Worm (Caenorhabditis elegans) whole organism, early embryonic: ENCODE measurements around the gene F49E2.5.

Source experiments
- F13C5.2 ChIP-seq: sonication (generic microtip); optimal IDR thresholded peaks from 2 replicates; lab custom pipeline; 2017; ENCODE audit warnings: mild to moderate bottlenecking, missing genetic modification characterization, inconsistent platforms, missing compliant biosample characterization
- aly-1 ChIP-seq: sonication (generic microtip); optimal IDR thresholded peaks from 2 replicates; lab custom pipeline; 2016; ENCODE audit warnings: missing genetic modification characterization, missing compliant biosample characterization
- ama-1 ChIP-seq: fragments of 150-350 bp; optimal IDR thresholded peaks from 2 replicates; lab custom pipeline; 2014
- flt-1 ChIP-seq: fragments of 200-800 bp; sonication (Bioruptor generic); IDR thresholded peaks from 2 replicates; pipeline ENCODE4 v1.3.6; 2022; ENCODE audit warnings: missing genetic modification characterization, missing compliant biosample characterization
- hnd-1 ChIP-seq: sonication (generic microtip); optimal IDR thresholded peaks from 2 replicates; lab custom pipeline; 2016; ENCODE audit warnings: missing genetic modification characterization, missing compliant biosample characterization
- pes-1 ChIP-seq: fragments of 200-800 bp; sonication (Bioruptor generic); IDR thresholded peaks from 2 replicates; pipeline ENCODE4 v1.3.6; 2022; ENCODE audit warnings: missing genetic modification reagents, missing genetic modification characterization, missing compliant biosample characterization
- sea-1 ChIP-seq: fragments of 200-800 bp; sonication (Bioruptor generic); conservative IDR thresholded peaks from 2 replicates; pipeline ENCODE4 v1.3.6; 2022; ENCODE audit warnings: missing genetic modification characterization, missing compliant biosample characterization
- tbx-11 ChIP-seq: fragments of 200-800 bp; sonication (Bioruptor generic); IDR thresholded peaks from 2 replicates; pipeline ENCODE4 v1.3.6; 2022; ENCODE audit warnings: missing genetic modification characterization, missing compliant biosample characterization
- tbx-37 ChIP-seq: fragments of 200-800 bp; sonication (Bioruptor generic); conservative IDR thresholded peaks from 2 replicates; pipeline ENCODE4 v1.3.6; 2022; ENCODE audit warnings: missing genetic modification reagents, missing genetic modification characterization, missing compliant biosample characterization
- tra-4 ChIP-seq: sonication (generic microtip); optimal IDR thresholded peaks from 2 replicates; lab custom pipeline; 2017; ENCODE audit warnings: missing genetic modification characterization, missing compliant biosample characterization

- TF ChIP-seq ama-1 (lab: Kevin White, UChicago): no peak
- no peak for TF ChIP-seq sea-1 (GFP tag; lab: Robert Waterston, UW)
- TF ChIP-seq tra-4 (tag; lab: Kevin White, UChicago): no peak
- TF ChIP-seq F13C5.2 (tag; lab: Kevin White, UChicago): no peak
- TF ChIP-seq hnd-1 (tag; lab: Kevin White, UChicago): no peak
- no peak for TF ChIP-seq aly-1 (tag; lab: Kevin White, UChicago)
- no peak for TF ChIP-seq tbx-11 (GFP tag; lab: Robert Waterston, UW)
- no peak for TF ChIP-seq tbx-37 (GFP tag; lab: Robert Waterston, UW)
- no peak for TF ChIP-seq pes-1 (GFP tag; lab: Robert Waterston, UW)
- no peak for TF ChIP-seq flt-1
These were observed 5.4 kb downstream of the F49E2.5 start for ce11 chrX:9548890-9549289.
